Worm (Caenorhabditis elegans) whole organism, L3 larva: ENCODE data around the gene epic-1.

Source experiments
- ceh-9 ChIP-seq: sonication (generic microtip); optimal IDR thresholded peaks from 2 replicates; lab custom pipeline; 2018; ENCODE audit warnings: missing biosample characterization, missing genetic modification characterization
- lsy-12 ChIP-seq: sonication (generic microtip); optimal IDR thresholded peaks from 2 replicates; lab custom pipeline; 2016; ENCODE audit warnings: mild to moderate bottlenecking, missing genetic modification characterization, missing compliant biosample characterization
- pqm-1 ChIP-seq: fragments of 150-350 bp; optimal IDR thresholded peaks from 2 replicates; lab custom pipeline; 2017; ENCODE audit warnings: missing biosample characterization, missing genetic modification characterization, inconsistent platforms
- skn-1 ChIP-seq: fragments of 150-350 bp; optimal IDR thresholded peaks from 2 replicates; lab custom pipeline; 2014; ENCODE audit warnings: missing biosample characterization, missing genetic modification characterization
- unc-39 ChIP-seq: sonication (generic microtip); optimal IDR thresholded peaks from 4 replicates; lab custom pipeline; 2017; ENCODE audit warnings: missing biosample characterization, missing genetic modification characterization
- unc-62 ChIP-seq: fragments of 150-350 bp; sonication (generic microtip); optimal IDR thresholded peaks from 4 replicates; lab custom pipeline; 2014; ENCODE audit warnings: missing biosample characterization, missing genetic modification reagents, missing genetic modification characterization
- ztf-11 ChIP-seq: fragments of 150-350 bp; optimal IDR thresholded peaks from 2 replicates; lab custom pipeline; 2014; ENCODE audit warnings: missing biosample characterization, missing genetic modification characterization

DNA sequence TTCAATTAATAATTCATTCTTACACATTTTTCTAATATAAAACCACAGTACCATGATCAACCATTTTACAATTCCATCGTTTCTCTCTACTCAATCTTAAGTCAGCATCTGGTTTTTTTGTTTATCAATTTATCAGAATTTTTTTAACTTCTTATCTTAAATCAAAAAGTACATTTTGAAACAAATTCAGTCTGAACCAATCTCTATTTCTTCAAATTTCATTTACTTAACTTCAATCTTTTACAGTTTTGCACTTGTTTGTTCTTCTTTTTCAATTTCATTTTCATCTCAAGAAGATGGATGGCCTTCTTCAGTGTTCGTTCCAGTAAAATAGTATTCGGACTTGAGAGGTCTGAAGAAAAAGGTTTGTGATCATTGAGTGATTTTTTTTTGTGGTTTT, 1.3 kb upstream of the epic-1 start, which contains the start of gene gba-3:
- TF ChIP-seq lsy-12 (tag; lab: Kevin White, UChicago) = no peak
- TF ChIP-seq ztf-11 (tag; lab: Kevin White, UChicago) = no peak
- TF ChIP-seq skn-1 (tag; lab: Kevin White, UChicago) = no peak
- TF ChIP-seq pqm-1 (tag; lab: Kevin White, UChicago) = no peak
- no peak for TF ChIP-seq ceh-9
- no peak for TF ChIP-seq unc-62 (GFP tag; lab: Kevin White, UChicago)
- no peak for TF ChIP-seq unc-39
